Fruit fly (Drosophila melanogaster) whole organism, prepupa: ENCODE measurements around the gene Nup358.

Experiments
- Blimp-1 ChIP-seq: fragments of 200-800 bp; sonication (Bioruptor generic); optimal IDR thresholded peaks from 3 replicates; lab custom pipeline; 2017; ENCODE audit warnings: missing biosample characterization, missing genetic modification characterization, mild to moderate bottlenecking, moderate library complexity, missing genetic modification reagents
- CG11294 ChIP-seq: fragments of 200-800 bp; sonication (Bioruptor generic); IDR thresholded peaks from 2 replicates; pipeline ENCODE4 v1.3.6; 2022; ENCODE audit warnings: missing biosample characterization, missing genetic modification characterization
- CG11762 ChIP-seq: fragments of 200-800 bp; sonication (Bioruptor generic); optimal IDR thresholded peaks from 3 replicates; lab custom pipeline; 2016; ENCODE audit warnings: missing biosample characterization, missing genetic modification characterization; ENCODE audit not compliant: insufficient read depth
- CG11902 ChIP-seq: fragments of 200-800 bp; sonication (Bioruptor generic); optimal IDR thresholded peaks from 3 replicates; lab custom pipeline; 2016; ENCODE audit warnings: missing biosample characterization, missing genetic modification characterization
- CG15336 ChIP-seq: fragments of 200-800 bp; sonication (Bioruptor generic); IDR thresholded peaks from 2 replicates; pipeline ENCODE4 v1.3.6; 2022; ENCODE audit warnings: missing biosample characterization, missing genetic modification characterization
- CG1621 ChIP-seq: fragments of 200-800 bp; sonication (Bioruptor generic); optimal IDR thresholded peaks from 3 replicates; lab custom pipeline; 2018; ENCODE audit warnings: missing biosample characterization, mild to moderate bottlenecking, missing genetic modification characterization
- CG16779 ChIP-seq: fragments of 200-800 bp; sonication (Bioruptor generic); optimal IDR thresholded peaks from 3 replicates; lab custom pipeline; 2017; ENCODE audit warnings: missing biosample characterization, mild to moderate bottlenecking, missing genetic modification characterization
- CG3032 ChIP-seq: fragments of 200-800 bp; optimal IDR thresholded peaks from 2 replicates; lab custom pipeline; 2019; ENCODE audit warnings: missing biosample characterization, mild to moderate bottlenecking, missing genetic modification characterization, moderate library complexity
- CG31627 ChIP-seq: fragments of 200-800 bp; sonication (Bioruptor generic); optimal IDR thresholded peaks from 3 replicates; lab custom pipeline; 2016; ENCODE audit warnings: missing biosample characterization, missing genetic modification characterization
- CG32006 ChIP-seq: fragments of 200-800 bp; sonication (Bioruptor generic); optimal IDR thresholded peaks from 3 replicates; lab custom pipeline; 2017; ENCODE audit warnings: missing biosample characterization, mild to moderate bottlenecking, missing genetic modification characterization
- CG34406 ChIP-seq: fragments of 200-800 bp; sonication (Bioruptor generic); optimal IDR thresholded peaks from 3 replicates; lab custom pipeline; 2016; ENCODE audit warnings: missing biosample characterization, missing genetic modification characterization
- CG4318 ChIP-seq: fragments of 200-800 bp; sonication (Bioruptor generic); optimal IDR thresholded peaks from 3 replicates; lab custom pipeline; 2017; ENCODE audit warnings: missing biosample characterization, mild to moderate bottlenecking, missing genetic modification characterization
- CG6163 ChIP-seq: fragments of 200-800 bp; sonication (Bioruptor generic); IDR thresholded peaks from 3 replicates; pipeline ENCODE4 v1.3.6; 2022; ENCODE audit warnings: missing biosample characterization, missing genetic modification characterization
- CG6276 ChIP-seq: fragments of 200-800 bp; sonication (Bioruptor generic); optimal IDR thresholded peaks from 2 replicates; lab custom pipeline; 2017; ENCODE audit warnings: missing biosample characterization, mild to moderate bottlenecking, missing genetic modification characterization
- CG6792 ChIP-seq: fragments of 200-800 bp; sonication (Bioruptor generic); optimal IDR thresholded peaks from 3 replicates; lab custom pipeline; 2016; ENCODE audit warnings: missing biosample characterization, missing genetic modification characterization
- CG6808 ChIP-seq: fragments of 200-800 bp; sonication (Bioruptor generic); optimal IDR thresholded peaks from 3 replicates; lab custom pipeline; 2017; ENCODE audit warnings: missing biosample characterization, missing genetic modification characterization, mild to moderate bottlenecking, moderate library complexity, missing genetic modification reagents
- CG6854 ChIP-seq: fragments of 200-800 bp; sonication (Bioruptor generic); optimal IDR thresholded peaks from 2 replicates; lab custom pipeline; 2017; ENCODE audit warnings: missing biosample characterization, mild to moderate bottlenecking, missing genetic modification characterization
- CG8119 ChIP-seq: fragments of 200-800 bp; sonication (Bioruptor generic); IDR thresholded peaks from 3 replicates; pipeline ENCODE4 v1.3.6; 2022; ENCODE audit warnings: missing biosample characterization, missing genetic modification characterization
- CG8319 ChIP-seq: fragments of 200-800 bp; sonication (Bioruptor generic); optimal IDR thresholded peaks from 3 replicates; lab custom pipeline; 2016; ENCODE audit warnings: missing biosample characterization, missing genetic modification characterization
- CG9139 ChIP-seq: fragments of 200-800 bp; sonication (Bioruptor generic); optimal IDR thresholded peaks from 3 replicates; lab custom pipeline; 2017; ENCODE audit warnings: missing biosample characterization, mild to moderate bottlenecking, missing genetic modification characterization
- Eip75B ChIP-seq: fragments of 200-800 bp; sonication (Bioruptor generic); optimal IDR thresholded peaks from 3 replicates; lab custom pipeline; 2016; ENCODE audit warnings: missing biosample characterization, missing genetic modification characterization
- Ets96B ChIP-seq: fragments of 200-800 bp; optimal IDR thresholded peaks from 2 replicates; lab custom pipeline; 2019; ENCODE audit warnings: missing biosample characterization, mild to moderate bottlenecking, missing genetic modification characterization, moderate library complexity
- Hr38 ChIP-seq: sonication (Bioruptor generic); optimal IDR thresholded peaks from 2 replicates; lab custom pipeline; 2016; ENCODE audit warnings: missing biosample characterization, missing genetic modification characterization
- Lpt ChIP-seq: fragments of 200-800 bp; sonication (Bioruptor generic); optimal IDR thresholded peaks from 3 replicates; lab custom pipeline; 2016; ENCODE audit warnings: missing biosample characterization, missing genetic modification characterization
- Smox ChIP-seq: fragments of 200-800 bp; sonication (Bioruptor generic); optimal IDR thresholded peaks from 3 replicates; lab custom pipeline; 2016; ENCODE audit warnings: missing biosample characterization, missing genetic modification characterization
- Sox14 ChIP-seq: fragments of 200-800 bp; sonication (Bioruptor generic); optimal IDR thresholded peaks from 3 replicates; lab custom pipeline; 2016; ENCODE audit warnings: missing biosample characterization, missing genetic modification characterization
- Sox15 ChIP-seq: fragments of 200-800 bp; sonication (Bioruptor generic); optimal IDR thresholded peaks from 3 replicates; lab custom pipeline; 2016; ENCODE audit warnings: missing biosample characterization, missing genetic modification characterization
- achi ChIP-seq: fragments of 200-800 bp; sonication (Bioruptor generic); optimal IDR thresholded peaks from 3 replicates; lab custom pipeline; 2016; ENCODE audit warnings: missing biosample characterization, missing genetic modification characterization
- acj6 ChIP-seq: fragments of 200-800 bp; sonication (Bioruptor generic); optimal IDR thresholded peaks from 3 replicates; lab custom pipeline; 2016; ENCODE audit warnings: missing biosample characterization, missing genetic modification characterization
- cyc ChIP-seq: fragments of 200-800 bp; sonication (Bioruptor generic); optimal IDR thresholded peaks from 3 replicates; lab custom pipeline; 2016; ENCODE audit warnings: missing biosample characterization, missing genetic modification characterization
- dac ChIP-seq: fragments of 200-800 bp; sonication (Bioruptor generic); optimal IDR thresholded peaks from 2 replicates; lab custom pipeline; 2017; ENCODE audit warnings: missing biosample characterization, mild to moderate bottlenecking, missing genetic modification characterization
- fd59A ChIP-seq: fragments of 200-800 bp; sonication (Bioruptor generic); optimal IDR thresholded peaks from 2 replicates; lab custom pipeline; 2017; ENCODE audit warnings: missing biosample characterization, mild to moderate bottlenecking, missing genetic modification characterization, missing genetic modification reagents
- fd85E ChIP-seq: fragments of 200-800 bp; sonication (Bioruptor generic); optimal IDR thresholded peaks from 3 replicates; lab custom pipeline; 2016; ENCODE audit warnings: missing biosample characterization, missing genetic modification characterization
- fkh ChIP-seq: fragments of 200-800 bp; sonication (Bioruptor generic); optimal IDR thresholded peaks from 3 replicates; lab custom pipeline; 2017; ENCODE audit warnings: missing biosample characterization, mild to moderate bottlenecking, missing genetic modification characterization, moderate library complexity
- net ChIP-seq: fragments of 200-800 bp; sonication (Bioruptor generic); optimal IDR thresholded peaks from 3 replicates; lab custom pipeline; 2016; ENCODE audit warnings: missing biosample characterization, missing genetic modification characterization
- pdm3 ChIP-seq: fragments of 200-800 bp; sonication (Bioruptor generic); optimal IDR thresholded peaks from 3 replicates; lab custom pipeline; 2016; ENCODE audit warnings: missing biosample characterization, missing genetic modification characterization
- salr ChIP-seq, 2 experiments: fragments of 200-800 bp; sonication (Bioruptor generic); optimal IDR thresholded peaks; 3 replicates each; lab custom pipeline; 2016 to 2018; ENCODE audit warnings: missing biosample characterization in 2 of 2, missing genetic modification characterization in 2 of 2, mild to moderate bottlenecking in 1 of 2
- spab ChIP-seq: fragments of 200-800 bp; sonication (Bioruptor generic); optimal IDR thresholded peaks from 2 replicates; lab custom pipeline; 2017; ENCODE audit warnings: missing biosample characterization, mild to moderate bottlenecking, missing genetic modification characterization, missing genetic modification reagents
- ss ChIP-seq, 2 experiments: fragments of 200-800 bp; sonication (Bioruptor generic); optimal IDR thresholded peaks; 2 replicates in 1 of 2; 3 replicates in 1 of 2; lab custom pipeline; 2017 to 2018; ENCODE audit warnings: mild to moderate bottlenecking in 2 of 2, missing biosample characterization in 2 of 2, missing genetic modification characterization in 2 of 2, moderate library complexity in 1 of 2
- vri ChIP-seq: fragments of 200-800 bp; sonication (Bioruptor generic); optimal IDR thresholded peaks from 3 replicates; lab custom pipeline; 2016; ENCODE audit warnings: missing biosample characterization, mild to moderate bottlenecking, missing genetic modification characterization

The Nup358 gene

dm6 chr3R:25265589-25266201, 16.5 kb downstream of the Nup358 start, which contains the start of the genes GlnRS and RIOK2:
Gene GlnRS (minus strand): TSS chr3R:25265721.
Gene RIOK2 (plus strand): TSS chr3R:25265844.
- TF ChIP-seq achi (GFP tag; lab: Kevin White, UChicago) (peak; percentile 45), Sox14 (GFP tag; lab: Kevin White, UChicago) (no peak), CG11294 (no peak), CG6163 (GFP tag; lab: Robert Waterston, UW) (no peak), Hr38 (no peak), salr (GFP tag; optimal IDR thresholded peaks at IDR 0.05; lab: Kevin White, UChicago) (no peak), CG4318 (no peak), CG32006 (GFP tag; lab: Kevin White, UChicago) (no peak), CG31627 (GFP tag; lab: Kevin White, UChicago) (no peak), ss (GFP tag; optimal IDR thresholded peaks at IDR 0.05; lab: Kevin White, UChicago) (no peak), CG1621 (tag; lab: Kevin White, UChicago) (peak; percentile 33), fd59A (no peak), CG11762 (no peak), spab (GFP tag; lab: Kevin White, UChicago) (no peak), CG6276 (GFP tag; lab: Kevin White, UChicago) (no peak), Smox (no peak), CG15336 (GFP tag; lab: Robert Waterston, UW) (peak; percentile 31; the same call in 1 of the 2 replicates)
- TF ChIP-seq, all 60 proteins: peak for 3

- no peak for TF ChIP-seq CG6276 (GFP tag; lab: Kevin White, UChicago)
- TF ChIP-seq Smox, result no peak
- TF ChIP-seq CG31627 (GFP tag; lab: Kevin White, UChicago), result no peak
- TF ChIP-seq Sox14 (GFP tag; lab: Kevin White, UChicago), result no peak
- TF ChIP-seq fd85E (GFP tag; lab: Kevin White, UChicago), result no peak
- TF ChIP-seq salr (GFP tag; optimal IDR thresholded peaks at IDR 0.05; lab: Kevin White, UChicago), result no peak
Observed at dm6 chr3R:25266751-25267150, 17.6 kb downstream of the Nup358 start.

dm6 chr3R:25269909-25270308, 20.8 kb downstream of the Nup358 start, which contains the start of the genes CG11889 and CG11891:
Gene CG11889 (plus strand): TSS chr3R:25270209.
Gene CG11891 (plus strand): TSS chr3R:25270209.
- no peak for TF ChIP-seq CG6808
- no peak for TF ChIP-seq CG11294
- TF ChIP-seq CG34406 (GFP tag; lab: Kevin White, UChicago), result no peak
- no peak for TF ChIP-seq vri (GFP tag; lab: Kevin White, UChicago)
- TF ChIP-seq net (GFP tag; lab: Kevin White, UChicago), result no peak
- TF ChIP-seq acj6, result no peak
- no peak for TF ChIP-seq Eip75B (GFP tag; lab: Kevin White, UChicago)
- TF ChIP-seq Hr38, result no peak
- TF ChIP-seq fd59A, result no peak
- no peak for TF ChIP-seq CG32006 (GFP tag; lab: Kevin White, UChicago)
- no peak for TF ChIP-seq spab (GFP tag; lab: Kevin White, UChicago)
- TF ChIP-seq Sox15 (GFP tag; lab: Kevin White, UChicago), result no peak
- TF ChIP-seq CG3032 (tag; lab: Kevin White, UChicago), result no peak
- TF ChIP-seq CG8319, result no peak

dm6 chr3R:25273537-25273936, 24.4 kb downstream of the Nup358 start, which contains the start of gene CG11878:
Gene CG11878 (plus strand): TSS chr3R:25273837.
- TF ChIP-seq CG9139 (GFP tag; lab: Kevin White, UChicago), result no peak
- no peak for TF ChIP-seq CG15336 (GFP tag; lab: Robert Waterston, UW)
- TF ChIP-seq pdm3, result no peak
- TF ChIP-seq, all 60 proteins: peak for 0

- no peak for TF ChIP-seq Blimp-1 (GFP tag; lab: Kevin White, UChicago)
- no peak for TF ChIP-seq CG6854 (GFP tag; lab: Kevin White, UChicago)
- no peak for TF ChIP-seq Lpt (GFP tag; lab: Kevin White, UChicago)
- TF ChIP-seq pdm3, result no peak
- no peak for TF ChIP-seq Ets96B (tag; lab: Kevin White, UChicago)
- TF ChIP-seq Hr38, result no peak
- TF ChIP-seq CG6808, result no peak
- no peak for TF ChIP-seq CG6792 (GFP tag; lab: Kevin White, UChicago)
- no peak for TF ChIP-seq CG4318
- no peak for TF ChIP-seq Eip75B (GFP tag; lab: Kevin White, UChicago)
- TF ChIP-seq fd85E (GFP tag; lab: Kevin White, UChicago), result no peak
- TF ChIP-seq dac (GFP tag; lab: Kevin White, UChicago), result no peak
- no peak for TF ChIP-seq CG8119 (GFP tag; lab: Robert Waterston, UW)
- TF ChIP-seq fkh (GFP tag; lab: Kevin White, UChicago), result peak; percentile 71
- TF ChIP-seq vri (GFP tag; lab: Kevin White, UChicago), result peak; percentile 63
- TF ChIP-seq CG11902 (GFP tag; lab: Kevin White, UChicago), result no peak
- TF ChIP-seq CG6276 (GFP tag; lab: Kevin White, UChicago), result no peak
- no peak for TF ChIP-seq cyc
- no peak for TF ChIP-seq ss (GFP tag; optimal IDR thresholded peaks at IDR 0.05; lab: Kevin White, UChicago)
- peak; percentile 2 for TF ChIP-seq CG16779 (tag; lab: Kevin White, UChicago)
- TF ChIP-seq CG1621 (tag; lab: Kevin White, UChicago), result no peak
Observed at dm6 chr3R:25275276-25275675, 26.1 kb downstream of the Nup358 start.
